Worm (Caenorhabditis elegans) whole organism, L3 larva: Measurements from ENCODE around the gene klp-19.

Experiments used
- R02D3.7 ChIP-seq: fragments of 150-350 bp; optimal IDR thresholded peaks from 2 replicates; lab custom pipeline; 2014; ENCODE audit warnings: missing biosample characterization, missing genetic modification characterization
- ZK546.5 ChIP-seq: sonication (generic microtip); optimal IDR thresholded peaks from 2 replicates; lab custom pipeline; 2017; ENCODE audit warnings: missing biosample characterization, missing genetic modification characterization
- ceh-28 ChIP-seq: fragments of 150-350 bp; optimal IDR thresholded peaks from 2 replicates; lab custom pipeline; 2014; ENCODE audit warnings: missing biosample characterization, missing genetic modification reagents, missing genetic modification characterization
- ceh-82 ChIP-seq: fragments of 150-350 bp; optimal IDR thresholded peaks from 2 replicates; lab custom pipeline; 2014; ENCODE audit warnings: missing biosample characterization, missing genetic modification characterization
- ceh-9 ChIP-seq: sonication (generic microtip); optimal IDR thresholded peaks from 2 replicates; lab custom pipeline; 2018; ENCODE audit warnings: missing biosample characterization, missing genetic modification characterization
- egl-5 ChIP-seq: fragments of 150-350 bp; optimal IDR thresholded peaks from 2 replicates; lab custom pipeline; 2017; ENCODE audit warnings: missing biosample characterization, missing genetic modification reagents, missing genetic modification characterization, inconsistent platforms
- elt-1 ChIP-seq: fragments of 150-350 bp; optimal IDR thresholded peaks from 2 replicates; lab custom pipeline; 2014; ENCODE audit warnings: missing biosample characterization, missing genetic modification characterization
- elt-2 ChIP-seq: sonication (generic microtip); optimal IDR thresholded peaks from 2 replicates; lab custom pipeline; 2016; ENCODE audit warnings: missing genetic modification reagents, mild to moderate bottlenecking, missing genetic modification characterization, missing compliant biosample characterization
- fos-1 ChIP-seq: fragments of 150-350 bp; optimal IDR thresholded peaks from 2 replicates; lab custom pipeline; 2014; ENCODE audit warnings: missing biosample characterization, missing genetic modification characterization
- jun-1 ChIP-seq: fragments of 150-350 bp; optimal IDR thresholded peaks from 2 replicates; lab custom pipeline; 2014; ENCODE audit warnings: missing biosample characterization, missing genetic modification reagents, missing genetic modification characterization
- lin-39 ChIP-seq: fragments of 150-350 bp; optimal IDR thresholded peaks from 2 replicates; lab custom pipeline; 2018; ENCODE audit warnings: missing biosample characterization, missing genetic modification reagents, missing genetic modification characterization
- mdl-1 ChIP-seq: fragments of 150-350 bp; optimal IDR thresholded peaks from 2 replicates; lab custom pipeline; 2014; ENCODE audit warnings: missing biosample characterization, missing genetic modification characterization
- mml-1 ChIP-seq: fragments of 150-350 bp; sonication (generic microtip); optimal IDR thresholded peaks from 3 replicates; lab custom pipeline; 2014; ENCODE audit warnings: missing biosample characterization, missing genetic modification characterization
- nhr-237 ChIP-seq: fragments of 150-350 bp; optimal IDR thresholded peaks from 2 replicates; lab custom pipeline; 2014; ENCODE audit warnings: missing biosample characterization, missing genetic modification characterization
- nhr-76 ChIP-seq: fragments of 150-350 bp; sonication (generic microtip); optimal IDR thresholded peaks from 5 replicates; lab custom pipeline; 2014; ENCODE audit warnings: missing biosample characterization, missing genetic modification characterization
- nhr-77 ChIP-seq: fragments of 150-350 bp; optimal IDR thresholded peaks from 2 replicates; lab custom pipeline; 2014; ENCODE audit warnings: missing biosample characterization, missing genetic modification characterization
- snpc-4 ChIP-seq: fragments of 150-350 bp; optimal IDR thresholded peaks from 2 replicates; lab custom pipeline; 2014; ENCODE audit warnings: missing biosample characterization, missing genetic modification characterization
- unc-39 ChIP-seq: sonication (generic microtip); optimal IDR thresholded peaks from 4 replicates; lab custom pipeline; 2017; ENCODE audit warnings: missing biosample characterization, missing genetic modification characterization
- zag-1 ChIP-seq: fragments of 150-350 bp; optimal IDR thresholded peaks from 2 replicates; lab custom pipeline; 2014; ENCODE audit warnings: missing biosample characterization, missing genetic modification characterization
- ztf-11 ChIP-seq: fragments of 150-350 bp; optimal IDR thresholded peaks from 2 replicates; lab custom pipeline; 2014; ENCODE audit warnings: missing biosample characterization, missing genetic modification characterization

klp-19 gene

DNA sequence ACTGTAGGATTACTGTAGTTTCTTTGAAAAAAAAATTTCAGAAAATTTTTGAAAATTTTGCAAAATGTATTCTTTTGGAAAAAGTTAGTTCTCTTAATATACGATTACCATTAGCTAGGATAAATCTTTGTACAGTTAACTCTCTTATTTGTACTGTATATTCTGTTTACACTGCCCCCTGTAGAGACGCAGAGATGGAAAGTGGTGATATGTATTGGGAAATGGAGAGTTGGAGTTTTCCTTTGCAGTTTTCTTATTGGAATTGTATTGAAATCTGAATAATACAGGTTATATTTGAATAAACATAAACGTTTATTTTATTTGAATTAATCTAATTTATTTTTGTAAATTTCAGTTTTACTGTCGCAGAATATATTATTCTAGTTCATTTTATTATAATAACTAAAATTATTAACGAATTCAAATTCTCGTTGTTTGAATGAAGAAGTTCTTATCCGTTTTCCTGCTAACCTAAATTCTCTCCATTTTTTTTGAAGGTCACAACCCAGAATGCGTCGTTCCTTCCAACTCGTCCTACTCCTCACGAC lies 52.8 kb downstream of the klp-19 start, which contains the start of gene F56A8.9:
TSS of gene F56A8.9 (plus strand) at position 498 of the 548 bp plus-strand sequence.
- TF ChIP-seq R02D3.7 (no peak), ceh-28 (tag; lab: Kevin White, UChicago) (no peak), lin-39 (no peak), elt-1 (tag; lab: Kevin White, UChicago) (no peak), unc-39 (tag; lab: Kevin White, UChicago) (no peak), elt-2 (tag; lab: Kevin White, UChicago) (no peak), ceh-9 (no peak), ZK546.5 (tag; lab: Kevin White, UChicago) (no peak), zag-1 (tag; lab: Kevin White, UChicago) (no peak), nhr-77 (tag; lab: Kevin White, UChicago) (no peak), nhr-76 (tag; lab: Kevin White, UChicago) (no peak), snpc-4 (tag; lab: Kevin White, UChicago) (no peak), mml-1 (tag; lab: Kevin White, UChicago) (no peak), ceh-82 (tag; lab: Kevin White, UChicago) (no peak), jun-1 (no peak), egl-5 (tag; lab: Kevin White, UChicago) (no peak), fos-1 (no peak), ztf-11 (tag; lab: Kevin White, UChicago) (no peak), nhr-237 (tag; lab: Kevin White, UChicago) (no peak), mdl-1 (no peak)
